Fruit fly (Drosophila melanogaster): ENCODE results near the gene CG43318.

CG43318 gene

DNA sequence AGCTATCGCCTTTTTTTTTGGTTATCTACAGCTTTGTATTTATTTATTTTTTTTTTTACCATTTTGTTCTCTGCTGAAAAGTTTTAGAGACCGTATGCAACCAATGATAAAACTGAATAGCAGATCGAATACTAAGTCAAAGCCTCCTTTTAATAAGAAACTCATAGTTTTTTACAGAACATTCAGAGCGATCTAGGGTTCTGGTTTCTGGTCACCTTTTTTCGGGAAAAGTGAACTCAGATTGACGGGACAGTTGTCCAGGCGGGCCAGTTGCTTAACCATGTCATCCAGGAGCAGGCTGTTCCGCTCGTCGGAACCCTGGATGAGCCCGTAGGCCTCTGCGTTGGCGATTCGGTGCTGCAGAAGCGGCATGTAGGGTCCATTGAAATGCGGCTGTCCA, at the start of gene CG43318:
Gene CG43318, minus strand, starts transcription at position 101 of the 400 bp plus-strand sequence.
- TF ChIP-seq EcR (GFP tag; optimal IDR thresholded peaks at IDR 0.05): no peak
- no peak for TF ChIP-seq pan (optimal IDR thresholded peaks at IDR 0.05)
- no peak for TF ChIP-seq psq (optimal IDR thresholded peaks at IDR 0.05)
- TF ChIP-seq usp (GFP tag; optimal IDR thresholded peaks at IDR 0.05): no peak
- TF ChIP-seq Dll (optimal IDR thresholded peaks at IDR 0.05): no peak
- TF ChIP-seq CG8478 (optimal IDR thresholded peaks at IDR 0.05): no peak

DNA sequence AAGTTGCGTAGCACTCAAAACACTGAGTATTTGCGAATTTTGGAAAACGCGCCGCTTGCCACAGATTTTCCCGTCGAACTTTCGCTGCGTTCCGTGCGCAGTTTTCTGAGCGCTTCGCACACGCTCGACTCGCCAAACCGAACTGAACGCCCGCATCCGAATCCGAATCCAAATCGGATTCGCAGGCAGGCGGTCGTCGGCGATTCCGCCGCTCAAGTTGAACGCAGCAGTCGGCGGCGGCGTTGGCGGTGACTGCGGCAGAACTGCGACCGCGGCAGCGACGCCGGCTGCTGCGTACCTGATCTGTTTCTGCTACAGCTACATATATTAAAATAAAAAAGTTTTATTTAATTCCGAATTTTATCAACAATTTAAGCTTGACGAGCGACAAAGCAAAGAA, 42.4 kb upstream of the CG43318 start, which contains the start of gene CG31183:
Gene CG31183, minus strand, starts transcription at position 329 of the 400 bp plus-strand sequence.
- no peak for TF ChIP-seq CG8478 (optimal IDR thresholded peaks at IDR 0.05)
- TF ChIP-seq psq (optimal IDR thresholded peaks at IDR 0.05): no peak

DNA sequence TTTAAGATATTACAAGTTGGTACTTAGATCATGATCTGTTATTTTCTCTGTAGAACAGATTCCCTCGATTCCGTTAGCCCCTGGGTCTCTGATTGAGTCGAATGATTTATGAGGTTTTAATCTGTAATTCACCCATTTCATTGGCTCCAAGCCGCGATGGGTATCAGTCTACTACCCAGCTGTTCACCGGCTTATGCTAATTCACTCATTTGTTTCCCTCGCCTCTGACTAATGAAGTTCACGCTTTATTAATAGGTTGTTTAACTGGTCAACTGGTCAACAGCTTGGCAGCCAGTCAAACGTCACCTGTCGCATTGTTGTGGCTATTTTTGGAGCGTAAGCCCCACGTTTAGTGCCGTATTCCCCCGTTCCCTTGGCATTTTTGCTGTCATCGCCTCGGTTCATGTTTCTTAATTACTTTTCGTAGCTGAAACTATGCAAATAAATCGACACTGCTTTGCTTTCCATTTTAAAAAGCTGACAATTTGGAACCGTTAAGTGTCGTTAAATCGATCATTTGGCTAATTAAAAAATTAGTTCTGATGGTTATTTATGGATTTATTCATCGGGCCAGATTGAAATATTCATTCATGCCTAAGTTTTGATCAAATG, 39.7 kb upstream of the CG43318 start:
- TF ChIP-seq pan (optimal IDR thresholded peaks at IDR 0.05) (no peak), Dll (optimal IDR thresholded peaks at IDR 0.05) (no peak), CG8478 (optimal IDR thresholded peaks at IDR 0.05) (no peak), EcR (GFP tag; optimal IDR thresholded peaks at IDR 0.05) (no peak), psq (optimal IDR thresholded peaks at IDR 0.05) (no peak), usp (GFP tag; optimal IDR thresholded peaks at IDR 0.05) (no peak)

DNA sequence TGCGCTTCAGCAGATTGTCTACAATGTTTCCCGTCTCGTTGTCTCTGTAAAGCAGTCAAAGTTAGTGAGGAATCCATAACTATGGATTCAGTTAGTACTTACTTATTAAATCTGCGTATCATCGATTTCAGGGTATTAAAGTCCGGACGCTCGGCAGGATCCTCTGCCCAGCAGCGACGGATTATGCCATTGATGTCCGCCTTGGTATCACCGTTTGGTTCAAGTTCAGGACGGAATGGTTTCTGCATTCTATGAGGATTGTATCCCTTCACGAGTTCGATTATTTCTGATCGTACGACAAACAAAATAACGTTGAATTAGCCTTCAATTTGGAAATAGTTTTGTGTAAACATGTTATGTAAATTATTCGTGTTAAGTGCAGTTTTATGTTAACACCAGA, 26.7 kb upstream of the CG43318 start, which contains the start of gene CG9632:
Gene CG9632, plus strand, starts transcription at position 301 of the 400 bp plus-strand sequence.
- TF ChIP-seq usp (GFP tag; optimal IDR thresholded peaks at IDR 0.05) (no peak), Dll (optimal IDR thresholded peaks at IDR 0.05) (no peak), EcR (GFP tag; optimal IDR thresholded peaks at IDR 0.05) (no peak), psq (optimal IDR thresholded peaks at IDR 0.05) (no peak), CG8478 (optimal IDR thresholded peaks at IDR 0.05) (no peak), pan (optimal IDR thresholded peaks at IDR 0.05) (no peak)

DNA sequence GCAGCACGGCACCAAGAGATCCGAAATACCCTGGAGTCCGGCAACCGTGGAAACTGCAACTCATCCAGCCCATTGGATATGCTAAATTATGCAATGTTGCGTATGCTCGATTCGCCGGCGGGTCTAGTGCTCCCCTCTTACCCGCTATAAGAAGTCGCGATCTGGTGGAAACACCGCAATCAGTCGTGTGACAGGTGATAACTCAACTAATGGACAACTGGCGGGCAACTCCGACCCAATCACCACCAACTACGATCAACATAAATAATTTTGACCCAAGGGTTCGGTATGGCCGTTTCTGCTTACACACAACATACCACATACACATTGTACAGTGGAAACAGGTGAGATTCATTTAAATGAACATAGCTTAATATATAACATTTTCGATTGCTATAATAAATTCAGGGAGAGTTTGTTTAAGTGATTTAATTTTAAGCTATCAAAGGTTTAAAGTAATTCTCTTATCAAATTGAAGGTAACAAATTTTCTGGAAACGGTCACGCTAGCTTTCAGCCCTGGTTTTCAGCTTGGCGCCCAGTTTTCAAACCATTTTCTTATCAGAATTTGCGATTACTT, 24.0 kb upstream of the CG43318 start, which contains the start of gene Hmt-1:
Gene Hmt-1, minus strand, starts transcription at position 282 of the 579 bp plus-strand sequence.
- TF ChIP-seq EcR (GFP tag; optimal IDR thresholded peaks at IDR 0.05): no peak
- TF ChIP-seq psq (optimal IDR thresholded peaks at IDR 0.05): no peak
- TF ChIP-seq CG8478 (optimal IDR thresholded peaks at IDR 0.05): no peak
- TF ChIP-seq usp (GFP tag; optimal IDR thresholded peaks at IDR 0.05): no peak
- TF ChIP-seq pan (optimal IDR thresholded peaks at IDR 0.05): no peak
- TF ChIP-seq Dll (optimal IDR thresholded peaks at IDR 0.05): no peak

DNA sequence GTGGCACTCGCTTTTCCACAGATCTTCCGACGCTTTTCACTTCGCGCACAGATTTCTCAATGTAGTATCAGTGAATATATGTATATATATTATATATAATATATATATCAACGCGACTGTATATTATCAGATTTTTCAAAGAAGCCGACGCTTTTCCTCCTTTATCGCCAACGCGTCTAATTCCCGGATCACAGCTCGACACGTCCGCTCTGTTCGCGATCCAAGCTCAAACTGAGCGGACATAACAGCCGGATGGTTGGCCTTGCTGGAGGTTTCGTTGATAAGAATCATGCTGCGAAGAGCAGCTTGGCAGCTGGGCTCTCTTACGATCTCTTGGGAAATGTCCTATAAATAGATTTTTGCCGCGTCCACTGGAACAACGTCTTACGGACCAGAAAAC, 20.1 kb upstream of the CG43318 start, which contains the start of gene cv-d:
Gene cv-d, minus strand, starts transcription at position 235 of the 400 bp plus-strand sequence.
- TF ChIP-seq Dll (optimal IDR thresholded peaks at IDR 0.05): no peak
- no peak for TF ChIP-seq psq (optimal IDR thresholded peaks at IDR 0.05)
- TF ChIP-seq pan (optimal IDR thresholded peaks at IDR 0.05): no peak
- no peak for TF ChIP-seq usp (GFP tag; optimal IDR thresholded peaks at IDR 0.05)
- TF ChIP-seq CG8478 (optimal IDR thresholded peaks at IDR 0.05): no peak
- TF ChIP-seq EcR (GFP tag; optimal IDR thresholded peaks at IDR 0.05): no peak

DNA sequence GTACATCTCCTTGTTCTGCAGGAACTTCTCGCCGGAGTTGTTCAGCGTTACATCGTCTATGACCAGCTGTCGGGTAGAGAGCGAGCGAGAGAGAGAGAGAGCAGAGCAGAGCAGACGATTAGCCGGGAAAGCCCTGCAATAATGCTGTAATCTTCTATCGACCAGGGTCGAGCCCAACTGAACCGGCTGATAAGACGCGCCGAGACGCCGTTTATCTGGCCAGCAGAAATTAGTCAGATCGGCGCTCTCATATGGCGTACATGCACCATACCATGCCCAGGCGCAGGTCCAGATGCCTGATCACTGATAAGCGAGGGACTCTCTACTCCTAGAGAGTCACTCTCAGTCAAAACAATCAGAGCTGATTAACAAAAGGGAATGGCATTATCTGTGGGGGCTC, 18.7 kb upstream of the CG43318 start:
- TF ChIP-seq Dll (optimal IDR thresholded peaks at IDR 0.05): no peak
- TF ChIP-seq pan (optimal IDR thresholded peaks at IDR 0.05): no peak
- TF ChIP-seq psq (optimal IDR thresholded peaks at IDR 0.05): no peak
- TF ChIP-seq EcR (GFP tag; optimal IDR thresholded peaks at IDR 0.05): no peak
- no peak for TF ChIP-seq CG8478 (optimal IDR thresholded peaks at IDR 0.05)
- no peak for TF ChIP-seq usp (GFP tag; optimal IDR thresholded peaks at IDR 0.05)

DNA sequence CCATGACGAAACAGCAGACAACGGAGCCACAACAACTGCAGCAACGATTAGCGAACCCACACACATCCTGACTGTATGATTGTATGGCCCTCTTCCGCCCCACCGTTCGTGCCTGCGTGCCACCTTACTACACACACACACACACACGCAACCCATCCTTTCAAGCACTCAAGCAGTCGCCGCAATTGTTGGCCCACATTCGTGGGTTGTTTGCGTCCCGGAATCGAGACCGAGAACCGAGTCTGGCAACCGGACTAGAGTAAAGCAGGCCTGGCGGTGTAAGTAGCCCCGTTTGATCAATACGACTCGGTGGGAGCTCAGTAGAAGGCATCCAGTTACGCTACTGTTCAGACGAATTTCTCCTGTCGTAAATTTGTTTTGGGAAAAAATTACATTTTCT, 13.0 kb upstream of the CG43318 start, which contains the start of gene CG4546:
Gene CG4546, plus strand, starts transcription at position 301 of the 400 bp plus-strand sequence.
- TF ChIP-seq EcR (GFP tag; optimal IDR thresholded peaks at IDR 0.05) (no peak), psq (optimal IDR thresholded peaks at IDR 0.05) (no peak), Dll (optimal IDR thresholded peaks at IDR 0.05) (no peak), CG8478 (optimal IDR thresholded peaks at IDR 0.05) (no peak), pan (optimal IDR thresholded peaks at IDR 0.05) (no peak), usp (GFP tag; optimal IDR thresholded peaks at IDR 0.05) (no peak)

DNA sequence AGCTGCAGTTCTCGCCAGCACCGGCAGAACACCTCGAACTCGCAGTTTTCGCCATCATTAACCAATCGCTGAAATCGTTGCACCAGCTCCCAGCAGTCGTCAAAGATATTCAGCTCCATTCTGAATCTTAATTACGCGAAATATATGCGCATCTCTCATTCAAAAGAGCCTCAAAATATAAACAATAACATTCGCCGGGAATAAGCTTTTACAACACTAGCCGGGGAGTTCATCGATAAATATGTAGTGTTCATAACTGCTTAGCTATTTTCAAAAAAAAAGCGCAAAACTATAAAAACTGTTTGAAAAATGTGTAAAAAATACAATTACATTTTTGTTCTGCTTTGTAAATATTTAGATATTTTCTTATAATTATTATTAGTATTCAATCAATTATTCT, 6.1 kb upstream of the CG43318 start, which contains the start of gene Pbp45:
Gene Pbp45, minus strand, starts transcription at position 222 of the 400 bp plus-strand sequence.
- TF ChIP-seq EcR (GFP tag; optimal IDR thresholded peaks at IDR 0.05) (no peak), pan (optimal IDR thresholded peaks at IDR 0.05) (no peak), psq (optimal IDR thresholded peaks at IDR 0.05) (no peak), Dll (optimal IDR thresholded peaks at IDR 0.05) (no peak), CG8478 (optimal IDR thresholded peaks at IDR 0.05) (no peak), usp (GFP tag; optimal IDR thresholded peaks at IDR 0.05) (no peak)

DNA sequence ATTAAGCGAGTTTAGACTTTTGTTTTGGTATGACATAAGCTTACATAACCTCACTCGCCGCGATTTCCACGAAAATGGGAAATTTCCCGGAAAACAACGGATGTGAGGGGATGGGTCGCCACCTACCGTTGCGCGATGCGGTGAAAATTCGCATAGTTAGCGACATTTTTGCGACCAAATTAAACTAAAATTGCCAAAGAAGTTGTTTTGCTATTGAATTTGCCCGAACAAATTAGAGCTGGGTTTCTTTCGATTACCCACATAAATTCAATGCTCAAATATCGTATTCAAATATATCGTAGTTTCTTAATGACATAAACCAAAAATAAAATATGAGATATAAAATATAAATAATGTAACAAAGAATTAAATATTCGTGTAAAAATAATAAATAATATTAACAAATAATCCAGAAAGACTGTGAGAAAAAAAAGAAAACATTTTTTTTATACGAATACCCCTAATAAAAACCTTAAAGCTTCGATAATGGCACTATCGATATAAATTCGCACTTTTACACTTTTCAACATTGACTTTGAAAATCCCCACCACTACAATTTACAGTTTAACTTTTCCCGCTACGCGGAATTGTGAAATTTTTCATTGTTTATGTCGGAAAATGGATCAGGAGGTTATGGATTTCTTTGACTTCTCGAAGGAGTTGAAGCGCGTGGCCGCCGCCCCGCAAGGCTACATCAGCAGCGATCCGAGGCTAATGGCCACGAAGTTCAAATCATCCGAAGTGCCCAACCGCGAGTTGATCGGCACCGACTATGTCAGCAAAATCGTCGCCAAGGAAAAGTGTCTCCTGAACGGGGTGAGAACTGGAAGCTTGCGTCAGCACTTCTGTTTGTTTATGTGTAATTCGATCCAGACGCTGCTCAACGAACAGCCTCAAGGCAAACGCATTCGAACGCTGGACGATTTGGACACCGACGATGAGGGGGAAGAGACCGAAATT, 3.9 kb upstream of the CG43318 start, which contains the start of the genes ND-23 and spn-E:
Gene ND-23, minus strand, starts transcription at position 254 of the 961 bp plus-strand sequence.
Gene spn-E, plus strand, starts transcription at position 556 of the 961 bp plus-strand sequence.
- TF ChIP-seq EcR (GFP tag; optimal IDR thresholded peaks at IDR 0.05): no peak
- no peak for TF ChIP-seq pan (optimal IDR thresholded peaks at IDR 0.05)
- TF ChIP-seq CG8478 (optimal IDR thresholded peaks at IDR 0.05): no peak
- no peak for TF ChIP-seq usp (GFP tag; optimal IDR thresholded peaks at IDR 0.05)

DNA sequence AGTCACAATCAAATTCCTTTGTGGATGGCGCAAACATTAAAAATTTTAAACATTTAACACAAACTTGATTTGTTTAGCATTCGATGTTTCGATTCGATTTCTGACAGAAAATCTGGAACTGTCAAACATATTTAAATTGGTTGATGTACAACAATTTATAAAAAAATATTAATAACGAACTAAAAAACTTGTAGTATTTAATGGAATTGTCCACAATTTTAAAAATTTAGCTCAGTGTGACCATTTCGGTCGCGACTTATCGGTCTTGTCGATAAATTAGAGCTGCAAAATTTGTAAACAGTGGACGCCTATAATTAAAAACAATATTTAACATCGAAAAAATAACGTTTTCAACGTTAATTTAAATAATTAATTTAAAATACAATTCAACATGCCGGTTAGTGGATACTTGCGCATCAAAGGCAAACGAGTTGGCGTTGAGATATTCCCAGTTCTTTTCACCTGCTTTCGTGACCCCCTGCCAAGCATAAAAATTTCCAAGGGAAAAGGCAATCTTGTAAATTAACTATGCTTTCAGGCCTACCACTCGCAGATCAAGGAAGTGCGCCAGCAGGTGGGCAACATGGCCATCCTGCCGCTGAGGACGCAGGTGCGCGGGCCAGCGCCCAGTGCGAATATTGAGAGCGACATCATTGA, 1.3 kb upstream of the CG43318 start, which contains the start of the genes CG43317 and Arpc3A:
Gene CG43317, minus strand, starts transcription at position 51 of the 657 bp plus-strand sequence.
Gene Arpc3A, plus strand, starts transcription at position 274 of the 657 bp plus-strand sequence.
- no peak for TF ChIP-seq CG8478 (optimal IDR thresholded peaks at IDR 0.05)
- no peak for TF ChIP-seq Dll (optimal IDR thresholded peaks at IDR 0.05)
- TF ChIP-seq psq (optimal IDR thresholded peaks at IDR 0.05): no peak
- TF ChIP-seq EcR (GFP tag; optimal IDR thresholded peaks at IDR 0.05): no peak
- TF ChIP-seq pan (optimal IDR thresholded peaks at IDR 0.05): no peak
- no peak for TF ChIP-seq usp (GFP tag; optimal IDR thresholded peaks at IDR 0.05)
